Fruit fly (Drosophila melanogaster) whole organism, prepupa: Measurements from ENCODE around the gene CG32040.

ENCODE experiments used
- Blimp-1 ChIP-seq: fragments of 200-800 bp; sonication (Bioruptor generic); optimal IDR thresholded peaks from 3 replicates; lab custom pipeline; 2017; ENCODE audit warnings: missing biosample characterization, missing genetic modification characterization, mild to moderate bottlenecking, moderate library complexity, missing genetic modification reagents
- CG10631 ChIP-seq: fragments of 200-800 bp; sonication (Bioruptor generic); optimal IDR thresholded peaks from 2 replicates; lab custom pipeline; 2016; ENCODE audit warnings: missing biosample characterization, missing genetic modification characterization
- CG10669 ChIP-seq: fragments of 200-800 bp; sonication (Bioruptor generic); optimal IDR thresholded peaks from 3 replicates; lab custom pipeline; 2018; ENCODE audit warnings: missing biosample characterization, mild to moderate bottlenecking, missing genetic modification characterization, moderate library complexity
- CG11294 ChIP-seq: fragments of 200-800 bp; sonication (Bioruptor generic); IDR thresholded peaks from 2 replicates; pipeline ENCODE4 v1.3.6; 2022; ENCODE audit warnings: missing biosample characterization, missing genetic modification characterization
- CG11902 ChIP-seq: fragments of 200-800 bp; sonication (Bioruptor generic); optimal IDR thresholded peaks from 3 replicates; lab custom pipeline; 2016; ENCODE audit warnings: missing biosample characterization, missing genetic modification characterization
- CG15336 ChIP-seq: fragments of 200-800 bp; sonication (Bioruptor generic); IDR thresholded peaks from 2 replicates; pipeline ENCODE4 v1.3.6; 2022; ENCODE audit warnings: missing biosample characterization, missing genetic modification characterization
- CG1621 ChIP-seq: fragments of 200-800 bp; sonication (Bioruptor generic); optimal IDR thresholded peaks from 3 replicates; lab custom pipeline; 2018; ENCODE audit warnings: missing biosample characterization, mild to moderate bottlenecking, missing genetic modification characterization
- CG16779 ChIP-seq: fragments of 200-800 bp; sonication (Bioruptor generic); optimal IDR thresholded peaks from 3 replicates; lab custom pipeline; 2017; ENCODE audit warnings: missing biosample characterization, mild to moderate bottlenecking, missing genetic modification characterization
- CG32006 ChIP-seq: fragments of 200-800 bp; sonication (Bioruptor generic); optimal IDR thresholded peaks from 3 replicates; lab custom pipeline; 2017; ENCODE audit warnings: missing biosample characterization, mild to moderate bottlenecking, missing genetic modification characterization
- CG34406 ChIP-seq: fragments of 200-800 bp; sonication (Bioruptor generic); optimal IDR thresholded peaks from 3 replicates; lab custom pipeline; 2016; ENCODE audit warnings: missing biosample characterization, missing genetic modification characterization
- CG3919 ChIP-seq: fragments of 200-800 bp; sonication (Bioruptor generic); optimal IDR thresholded peaks from 3 replicates; lab custom pipeline; 2016; ENCODE audit warnings: missing biosample characterization, missing genetic modification characterization
- CG4318 ChIP-seq: fragments of 200-800 bp; sonication (Bioruptor generic); optimal IDR thresholded peaks from 3 replicates; lab custom pipeline; 2017; ENCODE audit warnings: missing biosample characterization, mild to moderate bottlenecking, missing genetic modification characterization
- CG6163 ChIP-seq: fragments of 200-800 bp; sonication (Bioruptor generic); IDR thresholded peaks from 3 replicates; pipeline ENCODE4 v1.3.6; 2022; ENCODE audit warnings: missing biosample characterization, missing genetic modification characterization
- CG6792 ChIP-seq: fragments of 200-800 bp; sonication (Bioruptor generic); optimal IDR thresholded peaks from 3 replicates; lab custom pipeline; 2016; ENCODE audit warnings: missing biosample characterization, missing genetic modification characterization
- CG6808 ChIP-seq: fragments of 200-800 bp; sonication (Bioruptor generic); optimal IDR thresholded peaks from 3 replicates; lab custom pipeline; 2017; ENCODE audit warnings: missing biosample characterization, missing genetic modification characterization, mild to moderate bottlenecking, moderate library complexity, missing genetic modification reagents
- CG6854 ChIP-seq: fragments of 200-800 bp; sonication (Bioruptor generic); optimal IDR thresholded peaks from 2 replicates; lab custom pipeline; 2017; ENCODE audit warnings: missing biosample characterization, mild to moderate bottlenecking, missing genetic modification characterization
- CG7368 ChIP-seq: fragments of 200-800 bp; sonication (Bioruptor generic); optimal IDR thresholded peaks from 3 replicates; lab custom pipeline; 2016; ENCODE audit warnings: missing biosample characterization, missing genetic modification characterization
- CG8119 ChIP-seq: fragments of 200-800 bp; sonication (Bioruptor generic); IDR thresholded peaks from 3 replicates; pipeline ENCODE4 v1.3.6; 2022; ENCODE audit warnings: missing biosample characterization, missing genetic modification characterization
- CG8632 ChIP-seq: fragments of 200-800 bp; sonication (Bioruptor generic); optimal IDR thresholded peaks from 3 replicates; lab custom pipeline; 2016; ENCODE audit warnings: missing biosample characterization, missing genetic modification characterization
- CG9139 ChIP-seq: fragments of 200-800 bp; sonication (Bioruptor generic); optimal IDR thresholded peaks from 3 replicates; lab custom pipeline; 2017; ENCODE audit warnings: missing biosample characterization, mild to moderate bottlenecking, missing genetic modification characterization
- Eip75B ChIP-seq: fragments of 200-800 bp; sonication (Bioruptor generic); optimal IDR thresholded peaks from 3 replicates; lab custom pipeline; 2016; ENCODE audit warnings: missing biosample characterization, missing genetic modification characterization
- Eip93F ChIP-seq: fragments of 200-800 bp; sonication (Bioruptor generic); optimal IDR thresholded peaks from 2 replicates; lab custom pipeline; 2016; ENCODE audit warnings: missing biosample characterization, mild to moderate bottlenecking, missing genetic modification characterization
- Ets21C ChIP-seq: fragments of 200-800 bp; sonication (Bioruptor generic); optimal IDR thresholded peaks from 3 replicates; lab custom pipeline; 2016; ENCODE audit warnings: missing biosample characterization, missing genetic modification characterization
- Ets96B ChIP-seq: fragments of 200-800 bp; optimal IDR thresholded peaks from 2 replicates; lab custom pipeline; 2019; ENCODE audit warnings: missing biosample characterization, mild to moderate bottlenecking, missing genetic modification characterization, moderate library complexity
- Gug ChIP-seq: fragments of 200-800 bp; sonication (Bioruptor generic); IDR thresholded peaks from 2 replicates; pipeline ENCODE4 v1.3.6; 2022; ENCODE audit warnings: missing biosample characterization, missing genetic modification characterization
- Hr39 ChIP-seq: fragments of 200-800 bp; sonication (Bioruptor generic); optimal IDR thresholded peaks from 2 replicates; lab custom pipeline; 2016; ENCODE audit warnings: missing biosample characterization, missing genetic modification characterization
- Hr4 ChIP-seq: fragments of 200-800 bp; sonication (Bioruptor generic); optimal IDR thresholded peaks from 3 replicates; lab custom pipeline; 2016; ENCODE audit warnings: missing biosample characterization, missing genetic modification characterization
- Lpt ChIP-seq: fragments of 200-800 bp; sonication (Bioruptor generic); optimal IDR thresholded peaks from 3 replicates; lab custom pipeline; 2016; ENCODE audit warnings: missing biosample characterization, missing genetic modification characterization
- Met ChIP-seq: fragments of 200-800 bp; sonication (Bioruptor generic); optimal IDR thresholded peaks from 3 replicates; lab custom pipeline; 2016; ENCODE audit warnings: missing biosample characterization, missing genetic modification characterization
- Sox102F ChIP-seq: fragments of 200-800 bp; sonication (Bioruptor generic); optimal IDR thresholded peaks from 2 replicates; lab custom pipeline; 2016; ENCODE audit warnings: missing biosample characterization, mild to moderate bottlenecking, missing genetic modification characterization
- Sox14 ChIP-seq: fragments of 200-800 bp; sonication (Bioruptor generic); optimal IDR thresholded peaks from 3 replicates; lab custom pipeline; 2016; ENCODE audit warnings: missing biosample characterization, missing genetic modification characterization
- Sox15 ChIP-seq: fragments of 200-800 bp; sonication (Bioruptor generic); optimal IDR thresholded peaks from 3 replicates; lab custom pipeline; 2016; ENCODE audit warnings: missing biosample characterization, missing genetic modification characterization
- achi ChIP-seq: fragments of 200-800 bp; sonication (Bioruptor generic); optimal IDR thresholded peaks from 3 replicates; lab custom pipeline; 2016; ENCODE audit warnings: missing biosample characterization, missing genetic modification characterization
- cyc ChIP-seq: fragments of 200-800 bp; sonication (Bioruptor generic); optimal IDR thresholded peaks from 3 replicates; lab custom pipeline; 2016; ENCODE audit warnings: missing biosample characterization, missing genetic modification characterization
- dac ChIP-seq: fragments of 200-800 bp; sonication (Bioruptor generic); optimal IDR thresholded peaks from 2 replicates; lab custom pipeline; 2017; ENCODE audit warnings: missing biosample characterization, mild to moderate bottlenecking, missing genetic modification characterization
- dsx ChIP-seq: fragments of 200-800 bp; optimal IDR thresholded peaks from 3 replicates; lab custom pipeline; 2019; ENCODE audit warnings: missing biosample characterization, mild to moderate bottlenecking, missing genetic modification characterization, moderate library complexity; ENCODE audit not compliant: poor library complexity, severe bottlenecking
- eg ChIP-seq: fragments of 200-800 bp; sonication (Bioruptor generic); IDR thresholded peaks from 3 replicates; pipeline ENCODE4 v1.3.6; 2022; ENCODE audit warnings: missing biosample characterization, missing genetic modification characterization
- esn ChIP-seq: fragments of 200-800 bp; sonication (Bioruptor generic); optimal IDR thresholded peaks from 2 replicates; lab custom pipeline; 2016; ENCODE audit warnings: missing biosample characterization, mild to moderate bottlenecking, missing genetic modification characterization, moderate library complexity
- fd59A ChIP-seq: fragments of 200-800 bp; sonication (Bioruptor generic); optimal IDR thresholded peaks from 2 replicates; lab custom pipeline; 2017; ENCODE audit warnings: missing biosample characterization, mild to moderate bottlenecking, missing genetic modification characterization, missing genetic modification reagents
- fd85E ChIP-seq: fragments of 200-800 bp; sonication (Bioruptor generic); optimal IDR thresholded peaks from 3 replicates; lab custom pipeline; 2016; ENCODE audit warnings: missing biosample characterization, missing genetic modification characterization
- fkh ChIP-seq: fragments of 200-800 bp; sonication (Bioruptor generic); optimal IDR thresholded peaks from 3 replicates; lab custom pipeline; 2017; ENCODE audit warnings: missing biosample characterization, mild to moderate bottlenecking, missing genetic modification characterization, moderate library complexity
- salr ChIP-seq, 2 experiments: fragments of 200-800 bp; sonication (Bioruptor generic); optimal IDR thresholded peaks; 3 replicates each; lab custom pipeline; 2016 to 2018; ENCODE audit warnings: missing biosample characterization in 2 of 2, missing genetic modification characterization in 2 of 2, mild to moderate bottlenecking in 1 of 2
- spab ChIP-seq: fragments of 200-800 bp; sonication (Bioruptor generic); optimal IDR thresholded peaks from 2 replicates; lab custom pipeline; 2017; ENCODE audit warnings: missing biosample characterization, mild to moderate bottlenecking, missing genetic modification characterization, missing genetic modification reagents
- ss ChIP-seq, 2 experiments: fragments of 200-800 bp; sonication (Bioruptor generic); optimal IDR thresholded peaks; 2 replicates in 1 of 2; 3 replicates in 1 of 2; lab custom pipeline; 2017 to 2018; ENCODE audit warnings: mild to moderate bottlenecking in 2 of 2, missing biosample characterization in 2 of 2, missing genetic modification characterization in 2 of 2, moderate library complexity in 1 of 2
- svp ChIP-seq: fragments of 200-800 bp; sonication (Bioruptor generic); peaks from one replicate; lab custom pipeline; 2016; ENCODE audit warnings: missing biosample characterization, missing genetic modification characterization
- vri ChIP-seq: fragments of 200-800 bp; sonication (Bioruptor generic); optimal IDR thresholded peaks from 3 replicates; lab custom pipeline; 2016; ENCODE audit warnings: missing biosample characterization, mild to moderate bottlenecking, missing genetic modification characterization

CG32040 gene

DNA sequence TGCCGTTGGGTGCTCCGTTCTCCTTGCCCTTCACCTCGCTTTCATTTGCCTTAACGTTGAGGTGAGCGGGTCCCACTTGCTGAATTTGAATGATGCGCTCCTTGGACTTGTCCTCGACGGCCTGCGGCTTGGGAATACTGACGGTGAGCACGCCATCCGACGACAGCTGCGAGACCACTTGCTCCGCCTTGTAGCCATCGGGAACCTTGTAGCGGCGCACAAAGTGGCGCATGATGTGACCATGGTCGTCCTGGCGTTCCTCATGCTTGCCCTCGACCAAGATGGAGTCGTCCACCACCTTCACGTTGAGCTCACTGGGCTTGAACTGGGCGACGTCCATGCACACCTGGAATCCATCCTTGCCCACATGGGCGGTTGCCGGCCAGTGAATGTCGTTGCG, 22.7 kb downstream of the CG32040 start:
- TF ChIP-seq Eip93F (GFP tag; lab: Kevin White, UChicago) (no peak), svp (GFP tag; lab: Kevin White, UChicago) (no peak), CG11902 (GFP tag; lab: Kevin White, UChicago) (no peak), Hr4 (GFP tag; lab: Kevin White, UChicago) (no peak), Eip75B (GFP tag; lab: Kevin White, UChicago) (no peak), CG34406 (GFP tag; lab: Kevin White, UChicago) (no peak), CG8119 (no peak), CG15336 (GFP tag; lab: Robert Waterston, UW) (no peak), Gug (GFP tag; lab: Robert Waterston, UW) (no peak)

DNA sequence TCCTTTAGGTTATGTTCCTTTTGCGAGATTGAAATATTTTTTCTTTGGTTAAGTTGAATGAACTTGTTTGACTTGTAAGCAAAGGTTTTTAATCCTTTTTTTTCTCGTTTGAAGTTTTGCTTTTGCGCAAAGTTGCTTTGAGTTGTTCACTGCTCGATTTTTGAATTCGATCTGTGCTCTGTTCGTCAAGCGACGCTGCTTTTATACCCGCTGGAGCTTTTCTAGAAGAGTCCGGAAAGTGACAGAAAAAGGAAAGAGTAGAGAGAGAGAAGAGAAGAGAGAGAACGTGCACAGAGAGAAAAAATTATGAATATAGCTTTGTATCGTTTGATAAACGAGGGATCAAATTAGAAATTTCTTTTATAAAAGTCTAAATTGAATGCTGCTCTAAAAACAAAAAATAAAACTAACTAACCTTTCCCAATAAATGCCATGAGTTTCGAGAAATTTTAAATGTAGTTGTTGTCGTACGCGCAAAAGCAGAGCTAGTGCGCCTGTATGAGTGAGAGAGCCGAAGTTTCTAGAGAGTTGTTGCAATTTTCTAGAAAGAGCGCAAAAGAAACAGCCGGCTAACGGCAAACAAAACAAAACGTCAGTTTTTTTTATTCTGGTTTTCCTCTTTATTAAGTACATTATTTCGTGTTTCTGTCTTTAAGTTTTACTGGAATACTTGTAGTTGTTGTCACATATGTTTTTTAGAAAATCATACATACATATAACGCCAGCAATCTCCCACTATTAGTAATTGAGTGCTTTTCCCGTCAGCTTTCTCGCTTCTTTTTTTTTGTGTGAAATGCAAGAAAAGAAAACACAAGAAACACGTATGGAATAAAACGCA, 23.6 kb downstream of the CG32040 start, which contains the start of gene Hsp26:
Hsp26 (minus strand) TSS at position 230 of the 838 bp plus-strand sequence.
- peak; percentile 94 for TF ChIP-seq Sox102F (GFP tag; lab: Kevin White, UChicago)
- peak; percentile 98 for TF ChIP-seq CG15336 (GFP tag; lab: Robert Waterston, UW)
- peak; percentile 80 for TF ChIP-seq CG6854 (GFP tag; lab: Kevin White, UChicago)
- peak; percentile 79 for TF ChIP-seq Sox15 (GFP tag; lab: Kevin White, UChicago)
- peak; percentile 87 for TF ChIP-seq CG16779 (tag; lab: Kevin White, UChicago)
- peak; percentile 85 for TF ChIP-seq Gug (GFP tag; lab: Robert Waterston, UW)
- peak; percentile 95 for TF ChIP-seq CG10631 (GFP tag; lab: Kevin White, UChicago)
- TF ChIP-seq CG11902 (GFP tag; lab: Kevin White, UChicago) = peak; percentile 68
- TF ChIP-seq fd85E (GFP tag; lab: Kevin White, UChicago) = peak; percentile 88
- peak; percentile 94 for TF ChIP-seq Met
- TF ChIP-seq fkh (GFP tag; lab: Kevin White, UChicago) = peak; percentile 31
- TF ChIP-seq cyc (GFP tag; lab: Kevin White, UChicago) = peak; percentile 89
- peak; percentile 97 for TF ChIP-seq svp (GFP tag; lab: Kevin White, UChicago)
- peak; percentile 92 for TF ChIP-seq CG34406 (GFP tag; lab: Kevin White, UChicago)
- peak; percentile 93 for TF ChIP-seq achi (GFP tag; lab: Kevin White, UChicago)
- TF ChIP-seq CG6163 (GFP tag; lab: Robert Waterston, UW) = peak; percentile 96
- TF ChIP-seq CG9139 (GFP tag; lab: Kevin White, UChicago) = peak; percentile 57
- TF ChIP-seq Hr39 (GFP tag; lab: Kevin White, UChicago) = peak; percentile 89
- TF ChIP-seq CG1621 (tag; lab: Kevin White, UChicago) = peak; percentile 72
- TF ChIP-seq CG3919 (GFP tag; lab: Kevin White, UChicago) = peak; percentile 94
- TF ChIP-seq fd59A = peak; percentile 71
- peak; percentile 82 for TF ChIP-seq dsx (GFP tag; lab: Kevin White, UChicago)
- peak; percentile 80 for TF ChIP-seq CG10669 (GFP tag; lab: Kevin White, UChicago)
- peak; percentile 97 for TF ChIP-seq esn (GFP tag; lab: Kevin White, UChicago)
- TF ChIP-seq Eip75B (GFP tag; lab: Kevin White, UChicago) = peak; percentile 97
- peak; percentile 87 for TF ChIP-seq CG11294 (GFP tag; lab: Robert Waterston, UW)
- peak; percentile 91 for TF ChIP-seq Lpt (GFP tag; lab: Kevin White, UChicago)
- TF ChIP-seq CG7368 (GFP tag; lab: Kevin White, UChicago) = peak; percentile 84
- peak; percentile 87 for TF ChIP-seq Ets21C (GFP tag; lab: Kevin White, UChicago)
- TF ChIP-seq spab (GFP tag; lab: Kevin White, UChicago) = peak; percentile 79
- TF ChIP-seq vri (GFP tag; lab: Kevin White, UChicago) = peak; percentile 94
- peak; percentile 89 for TF ChIP-seq CG6808 (GFP tag; lab: Kevin White, UChicago)
- peak; percentile 95 for TF ChIP-seq Sox14
- TF ChIP-seq CG6792 (GFP tag; lab: Kevin White, UChicago) = peak; percentile 96
- peak; percentile 91 for TF ChIP-seq Ets96B (tag; lab: Kevin White, UChicago)
- peak; percentile 93 for TF ChIP-seq CG32006 (GFP tag; lab: Kevin White, UChicago)
- TF ChIP-seq CG4318 (GFP tag; lab: Kevin White, UChicago) = peak; percentile 79
- TF ChIP-seq dac (GFP tag; lab: Kevin White, UChicago) = peak; percentile 55
- TF ChIP-seq salr (GFP tag; optimal IDR thresholded peaks at IDR 0.05; lab: Kevin White, UChicago) = peak; percentile 74 to 90
- TF ChIP-seq CG8632 (GFP tag; lab: Kevin White, UChicago) = peak; percentile 95
- TF ChIP-seq Blimp-1 (GFP tag; lab: Kevin White, UChicago) = peak; percentile 51
- peak; percentile 60 to 83 for TF ChIP-seq ss (GFP tag; optimal IDR thresholded peaks at IDR 0.05; lab: Kevin White, UChicago)
- peak; percentile 95 for TF ChIP-seq eg (GFP tag; lab: Robert Waterston, UW)
